Worm (Caenorhabditis elegans) whole organism, early embryonic: ENCODE data around the gene mxl-1.

Source experiments
- B0310.2 ChIP-seq: sonication (generic microtip); optimal IDR thresholded peaks from 2 replicates; lab custom pipeline; 2016; ENCODE audit warnings: mild to moderate bottlenecking, missing genetic modification characterization, missing compliant biosample characterization
- F13C5.2 ChIP-seq: sonication (generic microtip); optimal IDR thresholded peaks from 2 replicates; lab custom pipeline; 2017; ENCODE audit warnings: mild to moderate bottlenecking, missing genetic modification characterization, inconsistent platforms, missing compliant biosample characterization
- aly-1 ChIP-seq: sonication (generic microtip); optimal IDR thresholded peaks from 2 replicates; lab custom pipeline; 2016; ENCODE audit warnings: missing genetic modification characterization, missing compliant biosample characterization
- ama-1 ChIP-seq: fragments of 150-350 bp; optimal IDR thresholded peaks from 2 replicates; lab custom pipeline; 2014
- ceh-13 ChIP-seq: fragments of 200-800 bp; sonication (Bioruptor generic); optimal IDR thresholded peaks from 2 replicates; lab custom pipeline; 2018; ENCODE audit warnings: mild to moderate bottlenecking, missing genetic modification characterization, missing compliant biosample characterization
- ceh-36 ChIP-seq: sonication (generic microtip); optimal IDR thresholded peaks from 2 replicates; lab custom pipeline; 2016; ENCODE audit warnings: missing genetic modification characterization, inconsistent platforms, missing compliant biosample characterization
- ets-7 ChIP-seq: sonication (generic microtip); optimal IDR thresholded peaks from 2 replicates; lab custom pipeline; 2016; ENCODE audit warnings: missing genotype, missing genetic modification characterization, missing compliant biosample characterization
- flt-1 ChIP-seq: fragments of 200-800 bp; sonication (Bioruptor generic); IDR thresholded peaks from 2 replicates; pipeline ENCODE4 v1.3.6; 2022; ENCODE audit warnings: missing genetic modification characterization, missing compliant biosample characterization
- hmbx-1 ChIP-seq: sonication (generic microtip); optimal IDR thresholded peaks from 2 replicates; lab custom pipeline; 2016; ENCODE audit warnings: mild to moderate bottlenecking, missing genetic modification characterization, missing compliant biosample characterization
- hmg-4 ChIP-seq: fragments of 200-800 bp; sonication (Bioruptor generic); optimal IDR thresholded peaks from 2 replicates; lab custom pipeline; 2018; ENCODE audit warnings: mild to moderate bottlenecking, missing genetic modification characterization, missing compliant biosample characterization
- hnd-1 ChIP-seq: sonication (generic microtip); optimal IDR thresholded peaks from 2 replicates; lab custom pipeline; 2016; ENCODE audit warnings: missing genetic modification characterization, missing compliant biosample characterization
- pes-1 ChIP-seq: fragments of 200-800 bp; sonication (Bioruptor generic); IDR thresholded peaks from 2 replicates; pipeline ENCODE4 v1.3.6; 2022; ENCODE audit warnings: missing genetic modification reagents, missing genetic modification characterization, missing compliant biosample characterization
- scrt-1 ChIP-seq: fragments of 200-800 bp; sonication (Bioruptor generic); IDR thresholded peaks from 2 replicates; pipeline ENCODE4 v1.3.6; 2022; ENCODE audit warnings: missing genetic modification characterization, missing compliant biosample characterization
- sea-1 ChIP-seq: fragments of 200-800 bp; sonication (Bioruptor generic); conservative IDR thresholded peaks from 2 replicates; pipeline ENCODE4 v1.3.6; 2022; ENCODE audit warnings: missing genetic modification characterization, missing compliant biosample characterization
- tbx-11 ChIP-seq: fragments of 200-800 bp; sonication (Bioruptor generic); IDR thresholded peaks from 2 replicates; pipeline ENCODE4 v1.3.6; 2022; ENCODE audit warnings: missing genetic modification characterization, missing compliant biosample characterization
- tbx-37 ChIP-seq: fragments of 200-800 bp; sonication (Bioruptor generic); conservative IDR thresholded peaks from 2 replicates; pipeline ENCODE4 v1.3.6; 2022; ENCODE audit warnings: missing genetic modification reagents, missing genetic modification characterization, missing compliant biosample characterization
- tra-4 ChIP-seq: sonication (generic microtip); optimal IDR thresholded peaks from 2 replicates; lab custom pipeline; 2017; ENCODE audit warnings: missing genetic modification characterization, missing compliant biosample characterization

mxl-1 gene

DNA sequence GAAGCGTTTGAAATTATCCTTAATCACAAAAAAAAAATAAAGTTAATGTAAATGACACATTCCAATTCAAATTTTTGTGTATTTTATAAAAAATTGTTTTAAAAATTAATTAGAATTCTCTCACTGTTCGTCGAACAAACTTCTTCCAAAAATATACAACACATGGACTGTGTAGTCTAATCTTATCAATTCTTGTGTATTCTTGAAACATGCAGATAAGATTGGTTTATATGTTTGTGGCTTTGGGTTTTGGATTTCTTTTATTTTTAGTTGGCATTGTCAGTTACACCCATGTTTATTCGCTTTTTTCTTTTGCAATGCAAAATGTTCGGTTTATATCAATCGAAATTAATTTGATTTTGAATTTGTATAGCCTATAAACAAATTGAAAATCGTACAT lies 24.2 kb upstream of the mxl-1 start:
- TF ChIP-seq ets-7 (tag; lab: Kevin White, UChicago): no peak
- TF ChIP-seq ama-1: no peak
- TF ChIP-seq ceh-36: no peak
- no peak for TF ChIP-seq aly-1
- TF ChIP-seq hmg-4: no peak
- no peak for TF ChIP-seq scrt-1
- no peak for TF ChIP-seq sea-1
- no peak for TF ChIP-seq flt-1 (GFP tag; lab: Robert Waterston, UW)
- TF ChIP-seq tbx-37 (GFP tag; lab: Robert Waterston, UW): no peak
- TF ChIP-seq tra-4 (tag; lab: Kevin White, UChicago): no peak

ce11 chrV:11220936-11221335 lies 23.7 kb upstream of the mxl-1 start, which contains the start of gene T19B10.2:
Gene T19B10.2 (plus strand): TSS chrV:11221302.
- TF ChIP-seq pes-1 (GFP tag; lab: Robert Waterston, UW): no peak
- no peak for TF ChIP-seq tbx-11 (GFP tag; lab: Robert Waterston, UW)
- no peak for TF ChIP-seq ceh-13 (GFP tag; lab: Kevin White, UChicago)
- TF ChIP-seq tra-4 (tag; lab: Kevin White, UChicago): no peak

ce11 chrV:11223698-11224097 lies 20.9 kb upstream of the mxl-1 start:
- TF ChIP-seq ets-7 (tag; lab: Kevin White, UChicago) (no peak), sea-1 (no peak), hmg-4 (no peak), aly-1 (no peak), scrt-1 (no peak), B0310.2 (tag; lab: Kevin White, UChicago) (no peak), pes-1 (GFP tag; lab: Robert Waterston, UW) (no peak), F13C5.2 (no peak), tra-4 (tag; lab: Kevin White, UChicago) (no peak), hmbx-1 (tag; lab: Kevin White, UChicago) (no peak), hnd-1 (tag; lab: Kevin White, UChicago) (no peak), ceh-36 (no peak), tbx-37 (GFP tag; lab: Robert Waterston, UW) (no peak), flt-1 (GFP tag; lab: Robert Waterston, UW) (no peak), ama-1 (no peak), tbx-11 (GFP tag; lab: Robert Waterston, UW) (no peak), ceh-13 (GFP tag; lab: Kevin White, UChicago) (no peak)

DNA sequence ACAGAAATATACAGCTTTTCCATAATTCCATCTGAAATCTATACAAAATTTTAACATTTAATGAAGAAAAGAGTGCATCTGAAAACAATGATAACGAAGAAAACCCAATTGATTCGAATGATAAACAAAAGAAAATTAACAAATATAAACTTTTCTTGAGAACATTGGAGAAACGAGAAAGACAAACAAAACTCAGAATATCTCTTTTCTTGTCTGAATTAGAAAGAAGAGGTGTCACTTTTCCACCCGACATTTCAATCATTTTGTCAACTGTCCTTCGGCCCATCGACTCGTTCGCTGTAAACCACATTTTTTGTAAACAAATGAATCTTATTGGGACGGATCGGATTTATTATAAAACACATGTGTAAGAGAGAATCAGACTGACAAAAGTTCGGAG lies 18.7 kb upstream of the mxl-1 start, which contains the start of gene bgal-1:
Gene bgal-1, minus strand, starts transcription at position 38 of the 400 bp plus-strand sequence.
- no peak for TF ChIP-seq pes-1 (GFP tag; lab: Robert Waterston, UW)

ce11 chrV:11228653-11229173 lies 15.9 kb upstream of the mxl-1 start, which contains the start of gene pqn-70:
Gene pqn-70 (minus strand): TSS chrV:11228703.
- TF ChIP-seq F13C5.2 (peak; percentile 39), hmg-4 (peak; percentile 60), tbx-11 (GFP tag; lab: Robert Waterston, UW) (no peak), tbx-37 (GFP tag; lab: Robert Waterston, UW) (0 out of 2 replicates have a peak, but pooled peaks have one; percentile 11)

ce11 chrV:11231177-11231576 lies 13.5 kb upstream of the mxl-1 start:
- TF ChIP-seq pes-1 (GFP tag; lab: Robert Waterston, UW) (no peak), hmg-4 (no peak), scrt-1 (no peak), B0310.2 (tag; lab: Kevin White, UChicago) (no peak), ets-7 (tag; lab: Kevin White, UChicago) (no peak), F13C5.2 (no peak), hmbx-1 (tag; lab: Kevin White, UChicago) (no peak), tra-4 (tag; lab: Kevin White, UChicago) (no peak), aly-1 (no peak), ama-1 (no peak), hnd-1 (tag; lab: Kevin White, UChicago) (no peak), ceh-13 (GFP tag; lab: Kevin White, UChicago) (no peak), tbx-37 (GFP tag; lab: Robert Waterston, UW) (no peak), ceh-36 (no peak), flt-1 (GFP tag; lab: Robert Waterston, UW) (no peak), sea-1 (no peak), tbx-11 (GFP tag; lab: Robert Waterston, UW) (no peak)

ce11 chrV:11234350-11234749 lies 10.3 kb upstream of the mxl-1 start, which contains the start of gene T19B10.5:
Gene T19B10.5 (plus strand): TSS chrV:11234650.
- TF ChIP-seq hmbx-1 (tag; lab: Kevin White, UChicago): no peak
- no peak for TF ChIP-seq tbx-37 (GFP tag; lab: Robert Waterston, UW)
- no peak for TF ChIP-seq aly-1
- no peak for TF ChIP-seq F13C5.2
- no peak for TF ChIP-seq ceh-13 (GFP tag; lab: Kevin White, UChicago)

DNA sequence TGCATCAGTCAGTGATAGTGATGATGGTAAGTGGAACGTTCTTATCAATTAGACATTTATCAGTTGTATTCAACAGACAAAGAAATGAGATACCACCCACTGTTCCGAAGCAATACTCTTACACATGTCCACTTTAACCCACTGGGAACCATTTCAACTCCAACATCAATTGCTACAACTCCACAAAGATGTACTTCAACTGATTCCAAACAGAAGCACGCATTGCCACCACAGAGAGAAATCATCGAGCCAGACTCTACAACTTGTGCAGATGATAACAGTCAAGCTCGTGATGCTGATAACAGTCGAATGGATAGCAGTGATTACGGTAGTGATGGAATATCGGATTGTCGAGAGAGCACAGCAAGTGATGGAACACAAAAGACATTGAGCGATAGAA lies 8.8 kb upstream of the mxl-1 start:
- TF ChIP-seq F13C5.2 (no peak), ceh-36 (no peak), tbx-37 (GFP tag; lab: Robert Waterston, UW) (no peak), ets-7 (tag; lab: Kevin White, UChicago) (no peak), tbx-11 (GFP tag; lab: Robert Waterston, UW) (no peak), ceh-13 (GFP tag; lab: Kevin White, UChicago) (no peak), tra-4 (tag; lab: Kevin White, UChicago) (no peak), ama-1 (no peak), B0310.2 (tag; lab: Kevin White, UChicago) (no peak), sea-1 (no peak)
